Fruit fly (Drosophila melanogaster): ENCODE results near the gene Tao.

dm6 chrX:19548438-19548837, 31.2 kb downstream of the Tao start:
- no peak for TF ChIP-seq CG8478 (optimal IDR thresholded peaks at IDR 0.05)
- no peak for TF ChIP-seq CTCF (optimal IDR thresholded peaks at IDR 0.05)

Measured in S2 (cell line).